Fruit fly (Drosophila melanogaster) whole organism, prepupa: Measurements from ENCODE around the gene CG32022.
A peak's percentile ranks its signal among the peaks of the same experiment; 100 is the strongest.

Source experiments
- Blimp-1 ChIP-seq: fragments of 200-800 bp; sonication (Bioruptor generic); optimal IDR thresholded peaks from 3 replicates; lab custom pipeline; 2017; ENCODE audit warnings: missing biosample characterization, missing genetic modification characterization, mild to moderate bottlenecking, moderate library complexity, missing genetic modification reagents
- CG11294 ChIP-seq: fragments of 200-800 bp; sonication (Bioruptor generic); IDR thresholded peaks from 2 replicates; pipeline ENCODE4 v1.3.6; 2022; ENCODE audit warnings: missing biosample characterization, missing genetic modification characterization
- CG11762 ChIP-seq: fragments of 200-800 bp; sonication (Bioruptor generic); optimal IDR thresholded peaks from 3 replicates; lab custom pipeline; 2016; ENCODE audit warnings: missing biosample characterization, missing genetic modification characterization; ENCODE audit not compliant: insufficient read depth
- CG15336 ChIP-seq: fragments of 200-800 bp; sonication (Bioruptor generic); IDR thresholded peaks from 2 replicates; pipeline ENCODE4 v1.3.6; 2022; ENCODE audit warnings: missing biosample characterization, missing genetic modification characterization
- CG1621 ChIP-seq: fragments of 200-800 bp; sonication (Bioruptor generic); optimal IDR thresholded peaks from 3 replicates; lab custom pipeline; 2018; ENCODE audit warnings: missing biosample characterization, mild to moderate bottlenecking, missing genetic modification characterization
- CG16779 ChIP-seq: fragments of 200-800 bp; sonication (Bioruptor generic); optimal IDR thresholded peaks from 3 replicates; lab custom pipeline; 2017; ENCODE audit warnings: missing biosample characterization, mild to moderate bottlenecking, missing genetic modification characterization
- CG3032 ChIP-seq: fragments of 200-800 bp; optimal IDR thresholded peaks from 2 replicates; lab custom pipeline; 2019; ENCODE audit warnings: missing biosample characterization, mild to moderate bottlenecking, missing genetic modification characterization, moderate library complexity
- CG32006 ChIP-seq: fragments of 200-800 bp; sonication (Bioruptor generic); optimal IDR thresholded peaks from 3 replicates; lab custom pipeline; 2017; ENCODE audit warnings: missing biosample characterization, mild to moderate bottlenecking, missing genetic modification characterization
- CG34406 ChIP-seq: fragments of 200-800 bp; sonication (Bioruptor generic); optimal IDR thresholded peaks from 3 replicates; lab custom pipeline; 2016; ENCODE audit warnings: missing biosample characterization, missing genetic modification characterization
- CG3919 ChIP-seq: fragments of 200-800 bp; sonication (Bioruptor generic); optimal IDR thresholded peaks from 3 replicates; lab custom pipeline; 2016; ENCODE audit warnings: missing biosample characterization, missing genetic modification characterization
- CG6163 ChIP-seq: fragments of 200-800 bp; sonication (Bioruptor generic); IDR thresholded peaks from 3 replicates; pipeline ENCODE4 v1.3.6; 2022; ENCODE audit warnings: missing biosample characterization, missing genetic modification characterization
- CG6276 ChIP-seq: fragments of 200-800 bp; sonication (Bioruptor generic); optimal IDR thresholded peaks from 2 replicates; lab custom pipeline; 2017; ENCODE audit warnings: missing biosample characterization, mild to moderate bottlenecking, missing genetic modification characterization
- CG6792 ChIP-seq: fragments of 200-800 bp; sonication (Bioruptor generic); optimal IDR thresholded peaks from 3 replicates; lab custom pipeline; 2016; ENCODE audit warnings: missing biosample characterization, missing genetic modification characterization
- CG6808 ChIP-seq: fragments of 200-800 bp; sonication (Bioruptor generic); optimal IDR thresholded peaks from 3 replicates; lab custom pipeline; 2017; ENCODE audit warnings: missing biosample characterization, missing genetic modification characterization, mild to moderate bottlenecking, moderate library complexity, missing genetic modification reagents
- CG6854 ChIP-seq: fragments of 200-800 bp; sonication (Bioruptor generic); optimal IDR thresholded peaks from 2 replicates; lab custom pipeline; 2017; ENCODE audit warnings: missing biosample characterization, mild to moderate bottlenecking, missing genetic modification characterization
- CG7368 ChIP-seq: fragments of 200-800 bp; sonication (Bioruptor generic); optimal IDR thresholded peaks from 3 replicates; lab custom pipeline; 2016; ENCODE audit warnings: missing biosample characterization, missing genetic modification characterization
- CG8119 ChIP-seq: fragments of 200-800 bp; sonication (Bioruptor generic); IDR thresholded peaks from 3 replicates; pipeline ENCODE4 v1.3.6; 2022; ENCODE audit warnings: missing biosample characterization, missing genetic modification characterization
- CG8632 ChIP-seq: fragments of 200-800 bp; sonication (Bioruptor generic); optimal IDR thresholded peaks from 3 replicates; lab custom pipeline; 2016; ENCODE audit warnings: missing biosample characterization, missing genetic modification characterization
- Eip75B ChIP-seq: fragments of 200-800 bp; sonication (Bioruptor generic); optimal IDR thresholded peaks from 3 replicates; lab custom pipeline; 2016; ENCODE audit warnings: missing biosample characterization, missing genetic modification characterization
- Eip78C ChIP-seq: fragments of 200-800 bp; sonication (Bioruptor generic); peaks from one replicate; lab custom pipeline; 2016; ENCODE audit warnings: missing biosample characterization, missing genetic modification characterization
- Ets21C ChIP-seq: fragments of 200-800 bp; sonication (Bioruptor generic); optimal IDR thresholded peaks from 3 replicates; lab custom pipeline; 2016; ENCODE audit warnings: missing biosample characterization, missing genetic modification characterization
- Ets96B ChIP-seq: fragments of 200-800 bp; optimal IDR thresholded peaks from 2 replicates; lab custom pipeline; 2019; ENCODE audit warnings: missing biosample characterization, mild to moderate bottlenecking, missing genetic modification characterization, moderate library complexity
- Gug ChIP-seq: fragments of 200-800 bp; sonication (Bioruptor generic); IDR thresholded peaks from 2 replicates; pipeline ENCODE4 v1.3.6; 2022; ENCODE audit warnings: missing biosample characterization, missing genetic modification characterization
- Hr39 ChIP-seq: fragments of 200-800 bp; sonication (Bioruptor generic); optimal IDR thresholded peaks from 2 replicates; lab custom pipeline; 2016; ENCODE audit warnings: missing biosample characterization, missing genetic modification characterization
- Hr4 ChIP-seq: fragments of 200-800 bp; sonication (Bioruptor generic); optimal IDR thresholded peaks from 3 replicates; lab custom pipeline; 2016; ENCODE audit warnings: missing biosample characterization, missing genetic modification characterization
- Met ChIP-seq: fragments of 200-800 bp; sonication (Bioruptor generic); optimal IDR thresholded peaks from 3 replicates; lab custom pipeline; 2016; ENCODE audit warnings: missing biosample characterization, missing genetic modification characterization
- OdsH ChIP-seq: fragments of 200-800 bp; sonication (Bioruptor generic); optimal IDR thresholded peaks from 3 replicates; lab custom pipeline; 2016; ENCODE audit warnings: missing biosample characterization, missing genetic modification characterization
- Smox ChIP-seq: fragments of 200-800 bp; sonication (Bioruptor generic); optimal IDR thresholded peaks from 3 replicates; lab custom pipeline; 2016; ENCODE audit warnings: missing biosample characterization, missing genetic modification characterization
- Sox102F ChIP-seq: fragments of 200-800 bp; sonication (Bioruptor generic); optimal IDR thresholded peaks from 2 replicates; lab custom pipeline; 2016; ENCODE audit warnings: missing biosample characterization, mild to moderate bottlenecking, missing genetic modification characterization
- Sox14 ChIP-seq: fragments of 200-800 bp; sonication (Bioruptor generic); optimal IDR thresholded peaks from 3 replicates; lab custom pipeline; 2016; ENCODE audit warnings: missing biosample characterization, missing genetic modification characterization
- acj6 ChIP-seq: fragments of 200-800 bp; sonication (Bioruptor generic); optimal IDR thresholded peaks from 3 replicates; lab custom pipeline; 2016; ENCODE audit warnings: missing biosample characterization, missing genetic modification characterization
- cyc ChIP-seq: fragments of 200-800 bp; sonication (Bioruptor generic); optimal IDR thresholded peaks from 3 replicates; lab custom pipeline; 2016; ENCODE audit warnings: missing biosample characterization, missing genetic modification characterization
- dac ChIP-seq: fragments of 200-800 bp; sonication (Bioruptor generic); optimal IDR thresholded peaks from 2 replicates; lab custom pipeline; 2017; ENCODE audit warnings: missing biosample characterization, mild to moderate bottlenecking, missing genetic modification characterization
- dsx ChIP-seq: fragments of 200-800 bp; optimal IDR thresholded peaks from 3 replicates; lab custom pipeline; 2019; ENCODE audit warnings: missing biosample characterization, mild to moderate bottlenecking, missing genetic modification characterization, moderate library complexity; ENCODE audit not compliant: poor library complexity, severe bottlenecking
- eg ChIP-seq: fragments of 200-800 bp; sonication (Bioruptor generic); IDR thresholded peaks from 3 replicates; pipeline ENCODE4 v1.3.6; 2022; ENCODE audit warnings: missing biosample characterization, missing genetic modification characterization
- fd59A ChIP-seq: fragments of 200-800 bp; sonication (Bioruptor generic); optimal IDR thresholded peaks from 2 replicates; lab custom pipeline; 2017; ENCODE audit warnings: missing biosample characterization, mild to moderate bottlenecking, missing genetic modification characterization, missing genetic modification reagents
- fd85E ChIP-seq: fragments of 200-800 bp; sonication (Bioruptor generic); optimal IDR thresholded peaks from 3 replicates; lab custom pipeline; 2016; ENCODE audit warnings: missing biosample characterization, missing genetic modification characterization
- fkh ChIP-seq: fragments of 200-800 bp; sonication (Bioruptor generic); optimal IDR thresholded peaks from 3 replicates; lab custom pipeline; 2017; ENCODE audit warnings: missing biosample characterization, mild to moderate bottlenecking, missing genetic modification characterization, moderate library complexity
- net ChIP-seq: fragments of 200-800 bp; sonication (Bioruptor generic); optimal IDR thresholded peaks from 3 replicates; lab custom pipeline; 2016; ENCODE audit warnings: missing biosample characterization, missing genetic modification characterization
- pdm3 ChIP-seq: fragments of 200-800 bp; sonication (Bioruptor generic); optimal IDR thresholded peaks from 3 replicates; lab custom pipeline; 2016; ENCODE audit warnings: missing biosample characterization, missing genetic modification characterization
- salr ChIP-seq, 2 experiments: fragments of 200-800 bp; sonication (Bioruptor generic); optimal IDR thresholded peaks; 3 replicates each; lab custom pipeline; 2016 to 2018; ENCODE audit warnings: missing biosample characterization in 2 of 2, missing genetic modification characterization in 2 of 2, mild to moderate bottlenecking in 1 of 2
- spab ChIP-seq: fragments of 200-800 bp; sonication (Bioruptor generic); optimal IDR thresholded peaks from 2 replicates; lab custom pipeline; 2017; ENCODE audit warnings: missing biosample characterization, mild to moderate bottlenecking, missing genetic modification characterization, missing genetic modification reagents
- svp ChIP-seq: fragments of 200-800 bp; sonication (Bioruptor generic); peaks from one replicate; lab custom pipeline; 2016; ENCODE audit warnings: missing biosample characterization, missing genetic modification characterization
- topi ChIP-seq: fragments of 200-800 bp; sonication (Bioruptor generic); optimal IDR thresholded peaks from 3 replicates; lab custom pipeline; 2016; ENCODE audit warnings: missing biosample characterization, missing genetic modification characterization
- vri ChIP-seq: fragments of 200-800 bp; sonication (Bioruptor generic); optimal IDR thresholded peaks from 3 replicates; lab custom pipeline; 2016; ENCODE audit warnings: missing biosample characterization, mild to moderate bottlenecking, missing genetic modification characterization

The CG32022 gene

dm6 chr3L:8721145-8721544 lies at the start of gene CG32022, which contains the start of gene CG6511 (continued):
- TF ChIP-seq CG3032 (tag; lab: Kevin White, UChicago) (peak; percentile 99), vri (GFP tag; lab: Kevin White, UChicago) (peak; percentile 93), CG6163 (peak; percentile 95), Hr4 (GFP tag; lab: Kevin White, UChicago) (peak; percentile 99), CG1621 (tag; lab: Kevin White, UChicago) (peak; percentile 94), dac (GFP tag; lab: Kevin White, UChicago) (peak; percentile 98), CG8632 (GFP tag; lab: Kevin White, UChicago) (peak; percentile 97), acj6 (GFP tag; lab: Kevin White, UChicago) (peak; percentile 99)

- TF ChIP-seq Eip78C (GFP tag; lab: Kevin White, UChicago) (peak; percentile 9), CG15336 (GFP tag; lab: Robert Waterston, UW) (no peak), fkh (peak; percentile 61)
These were observed 49.7 kb upstream of the CG32022 start for dm6 chr3L:8770616-8771229.

DNA sequence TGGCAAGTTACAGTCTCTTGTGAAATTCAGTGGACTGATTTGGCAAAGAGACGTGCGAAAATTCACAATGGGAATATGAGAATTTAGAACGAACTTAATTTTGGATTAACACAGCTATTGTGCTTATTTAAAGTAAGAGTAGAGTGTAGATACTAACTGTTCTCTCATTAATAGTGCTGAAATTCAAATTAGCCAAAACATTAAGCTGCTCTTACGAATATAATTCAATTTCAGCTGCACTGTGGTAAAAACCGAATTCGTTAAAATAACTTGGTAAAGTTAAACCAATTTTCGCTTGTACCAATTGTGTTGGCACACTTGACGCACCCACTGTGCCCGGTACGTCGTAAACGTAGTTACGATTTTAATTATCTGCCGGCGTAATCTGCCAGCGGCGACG lies 46.8 kb upstream of the CG32022 start:
- TF ChIP-seq dsx (GFP tag; lab: Kevin White, UChicago) (peak; percentile 47), vri (GFP tag; lab: Kevin White, UChicago) (peak; percentile 45), CG7368 (GFP tag; lab: Kevin White, UChicago) (peak; percentile 58), Ets96B (peak; percentile 72), Sox102F (GFP tag; lab: Kevin White, UChicago) (peak; percentile 62), CG34406 (GFP tag; lab: Kevin White, UChicago) (peak; percentile 65), Ets21C (GFP tag; lab: Kevin White, UChicago) (peak; percentile 57), CG6276 (GFP tag; lab: Kevin White, UChicago) (peak; percentile 74), CG6808 (GFP tag; lab: Kevin White, UChicago) (peak; percentile 72), OdsH (peak; percentile 81), cyc (GFP tag; lab: Kevin White, UChicago) (peak; percentile 56), CG6792 (GFP tag; lab: Kevin White, UChicago) (peak; percentile 68), spab (GFP tag; lab: Kevin White, UChicago) (peak; percentile 65), fkh (no peak), CG11294 (peak; percentile 24; the same call in 1 of the 2 replicates), CG6854 (no peak), fd59A (GFP tag; lab: Kevin White, UChicago) (peak; percentile 72), pdm3 (GFP tag; lab: Kevin White, UChicago) (peak; percentile 76), CG15336 (GFP tag; lab: Robert Waterston, UW) (peak; percentile 62), net (GFP tag; lab: Kevin White, UChicago) (peak; percentile 79), svp (GFP tag; lab: Kevin White, UChicago) (peak; percentile 80), topi (peak; percentile 69), salr (GFP tag; optimal IDR thresholded peaks at IDR 0.05; lab: Kevin White, UChicago) (peak; percentile 17 to 63), Hr4 (GFP tag; lab: Kevin White, UChicago) (peak; percentile 77), CG11762 (GFP tag; lab: Kevin White, UChicago) (peak; percentile 67), CG16779 (tag; lab: Kevin White, UChicago) (peak; percentile 35), dac (GFP tag; lab: Kevin White, UChicago) (peak; percentile 36), Blimp-1 (peak; percentile 12), eg (GFP tag; lab: Robert Waterston, UW) (peak; percentile 74), Sox14 (GFP tag; lab: Kevin White, UChicago) (peak; percentile 75), CG3919 (GFP tag; lab: Kevin White, UChicago) (peak; percentile 74), CG6163 (peak; percentile 65), Met (GFP tag; lab: Kevin White, UChicago) (peak; percentile 69), CG3032 (tag; lab: Kevin White, UChicago) (peak; percentile 69), Gug (GFP tag; lab: Robert Waterston, UW) (peak; percentile 48; the same call in 1 of the 2 replicates), CG8119 (GFP tag; lab: Robert Waterston, UW) (peak; percentile 74), fd85E (no peak), Hr39 (GFP tag; lab: Kevin White, UChicago) (peak; percentile 69), CG32006 (GFP tag; lab: Kevin White, UChicago) (peak; percentile 84), Eip75B (GFP tag; lab: Kevin White, UChicago) (peak; percentile 68), Smox (GFP tag; lab: Kevin White, UChicago) (peak; percentile 49), Eip78C (GFP tag; lab: Kevin White, UChicago) (peak; percentile 95), acj6 (GFP tag; lab: Kevin White, UChicago) (peak; percentile 73), CG1621 (tag; lab: Kevin White, UChicago) (peak; percentile 55)
